Worm (Caenorhabditis elegans) whole organism, L4 larva: ENCODE results near the gene F08F8.6.

Source experiments
- Y48G9A.11 ChIP-seq: fragments of 200-800 bp; sonication (Bioruptor generic); IDR thresholded peaks from 2 replicates; pipeline ENCODE4 v1.3.6; 2022; ENCODE audit warnings: missing genetic modification reagents, missing genetic modification characterization, missing compliant biosample characterization
- aly-2 ChIP-seq: sonication (generic microtip); optimal IDR thresholded peaks from 2 replicates; lab custom pipeline; 2018; ENCODE audit warnings: missing biosample characterization, missing genetic modification characterization
- ama-1 ChIP-seq: fragments of 150-350 bp; optimal IDR thresholded peaks from 2 replicates; lab custom pipeline; 2014; ENCODE audit warnings: inconsistent platforms, mixed read lengths
- ceh-62 ChIP-seq: sonication (generic microtip); optimal IDR thresholded peaks from 2 replicates; lab custom pipeline; 2017; ENCODE audit warnings: missing biosample characterization, missing genetic modification characterization
- daf-16 ChIP-seq, 3 experiments: sonication (generic microtip); optimal IDR thresholded peaks; 2 replicates each; lab custom pipeline; 2016 to 2017; ENCODE audit warnings: missing genetic modification characterization in 3 of 3, missing genetic modification reagents in 3 of 3, mild to moderate bottlenecking in 2 of 3, missing compliant biosample characterization in 2 of 3, missing biosample characterization in 1 of 3, moderate library complexity in 1 of 3
- dmd-9 ChIP-seq: fragments of 200-800 bp; sonication (Bioruptor generic); IDR thresholded peaks from 2 replicates; pipeline ENCODE4 v1.3.6; 2022; ENCODE audit warnings: missing genetic modification reagents, missing genetic modification characterization, missing compliant biosample characterization
- lin-1 ChIP-seq: fragments of 200-800 bp; sonication (Bioruptor generic); IDR thresholded peaks from 2 replicates; pipeline ENCODE4 v1.3.6; 2022; ENCODE audit warnings: missing genetic modification reagents, missing genetic modification characterization, missing compliant biosample characterization
- lin-15B ChIP-seq: fragments of 150-350 bp; sonication (generic microtip); optimal IDR thresholded peaks from 3 replicates; lab custom pipeline; 2014; ENCODE audit warnings: missing biosample characterization, missing genetic modification characterization
- pha-4 ChIP-seq, 2 experiments: fragments of 150-350 bp in 1 of 2; fragments of 200-800 bp in 1 of 2; sonication (Bioruptor generic) in 1 of 2; IDR thresholded peaks in 1 of 2; optimal IDR thresholded peaks in 1 of 2; 2 replicates each; pipeline versions ENCODE4 v1.3.6 to Lab custom; 2014 to 2022; ENCODE audit warnings: missing genetic modification characterization in 2 of 2, missing genetic modification reagents in 2 of 2, missing biosample characterization in 1 of 2, missing compliant biosample characterization in 1 of 2
- snpc-4 ChIP-seq: fragments of 150-350 bp; optimal IDR thresholded peaks from 2 replicates; lab custom pipeline; 2014; ENCODE audit warnings: missing biosample characterization, missing genetic modification characterization
- tag-97 ChIP-seq: fragments of 200-800 bp; sonication (Bioruptor generic); IDR thresholded peaks from 2 replicates; pipeline ENCODE4 v1.3.6; 2022; ENCODE audit warnings: missing genetic modification characterization, missing compliant biosample characterization
- unc-62 ChIP-seq, 3 experiments: fragments of 150-350 bp in 1 of 3; sonication (generic microtip); optimal IDR thresholded peaks in 2 of 3; peaks in 1 of 3; 1 replicate in 1 of 3; 2 replicates in 2 of 3; lab custom pipeline; 2014 to 2017; ENCODE audit warnings: missing biosample characterization in 3 of 3, missing genetic modification characterization in 3 of 3, missing genetic modification reagents in 3 of 3, missing genotype in 1 of 3
- ztf-11 ChIP-seq: fragments of 150-350 bp; optimal IDR thresholded peaks from 2 replicates; lab custom pipeline; 2014; ENCODE audit warnings: missing biosample characterization, missing genetic modification characterization

DNA sequence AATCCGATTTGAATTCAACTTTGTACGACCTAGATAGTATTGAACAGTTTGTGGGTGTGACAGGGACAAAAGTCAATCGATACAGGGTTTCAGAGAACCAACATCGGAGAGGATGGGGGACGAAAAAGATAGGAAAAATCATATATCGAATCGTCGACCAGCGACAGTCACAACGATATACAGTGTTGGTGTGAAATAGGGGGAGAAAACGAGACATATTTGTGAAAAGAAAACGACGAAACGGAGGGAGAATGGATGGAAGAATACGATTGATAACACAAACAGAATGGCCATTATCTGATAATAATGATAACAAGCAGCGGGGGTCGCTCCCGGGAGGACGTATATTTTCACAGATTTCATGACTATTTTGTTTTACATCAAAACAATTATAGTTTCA is 31.9 kb downstream of the F08F8.6 start:
- TF ChIP-seq aly-2 (tag; lab: Kevin White, UChicago) (no peak), dmd-9 (GFP tag; lab: Robert Waterston, UW) (no peak), unc-62 (GFP tag; optimal IDR thresholded peaks at IDR 0.05 in 1 of 2; lab: Kevin White, UChicago) (peak in 1 of 2 experiments; percentile 96), unc-62 (tag; optimal IDR thresholded peaks at IDR 0.05; lab: Kevin White, UChicago) (no peak), lin-1 (0 out of 2 replicates have a peak, but pooled peaks have one; percentile 38), lin-15B (tag; lab: Kevin White, UChicago) (no peak), ztf-11 (tag; lab: Kevin White, UChicago) (no peak), pha-4 (GFP tag; IDR thresholded peaks at IDR 0.05; lab: Robert Waterston, UW) (no peak), pha-4 (tag; optimal IDR thresholded peaks at IDR 0.05; lab: Kevin White, UChicago) (no peak), Y48G9A.11 (GFP tag; lab: Robert Waterston, UW) (no peak), ama-1 (lab: Kevin White, UChicago) (peak; percentile 3), ceh-62 (tag; lab: Kevin White, UChicago) (no peak), snpc-4 (tag; lab: Kevin White, UChicago) (no peak), tag-97 (GFP tag; lab: Robert Waterston, UW) (no peak), daf-16 (GFP tag; optimal IDR thresholded peaks at IDR 0.05; lab: Kevin White, UChicago) (no peak), daf-16 (tag; optimal IDR thresholded peaks at IDR 0.05; lab: Kevin White, UChicago) (peak; percentile 71)
